Worm (Caenorhabditis elegans) whole organism, L2 larva: ENCODE results near the gene drh-1.

Experiments used
- C34F6.9 ChIP-seq: fragments of 150-350 bp; optimal IDR thresholded peaks from 2 replicates; lab custom pipeline; 2014; ENCODE audit warnings: missing biosample characterization, missing genetic modification characterization
- F13H6.1 ChIP-seq: sonication (generic microtip); optimal IDR thresholded peaks from 2 replicates; lab custom pipeline; 2016; ENCODE audit warnings: missing genetic modification characterization, missing compliant biosample characterization
- Y55F3AM.14 ChIP-seq: fragments of 200-800 bp; sonication (Bioruptor generic); optimal IDR thresholded peaks from 2 replicates; lab custom pipeline; 2018; ENCODE audit warnings: mild to moderate bottlenecking, missing genetic modification characterization, missing compliant biosample characterization
- ZK546.5 ChIP-seq: sonication (generic microtip); optimal IDR thresholded peaks from 2 replicates; lab custom pipeline; 2017; ENCODE audit warnings: missing biosample characterization, missing genetic modification characterization
- alr-1 ChIP-seq: fragments of 150-350 bp; optimal IDR thresholded peaks from 2 replicates; lab custom pipeline; 2014; ENCODE audit warnings: missing biosample characterization, missing genetic modification characterization
- aly-2 ChIP-seq: fragments of 150-350 bp; optimal IDR thresholded peaks from 2 replicates; lab custom pipeline; 2014; ENCODE audit warnings: missing biosample characterization, missing genetic modification characterization
- ama-1 ChIP-seq: fragments of 150-350 bp; optimal IDR thresholded peaks from 2 replicates; lab custom pipeline; 2018; ENCODE audit warnings: inconsistent platforms
- blmp-1 ChIP-seq: sonication (generic microtip); optimal IDR thresholded peaks from 2 replicates; lab custom pipeline; 2017; ENCODE audit warnings: missing genetic modification characterization, mild to moderate bottlenecking, missing compliant biosample characterization, antibody characterized with exemption, moderate library complexity; ENCODE audit not compliant: insufficient read depth
- ceh-16 ChIP-seq: fragments of 150-350 bp; optimal IDR thresholded peaks from 2 replicates; lab custom pipeline; 2014; ENCODE audit warnings: missing biosample characterization, missing genetic modification characterization
- ceh-82 ChIP-seq: fragments of 150-350 bp; optimal IDR thresholded peaks from 2 replicates; lab custom pipeline; 2014; ENCODE audit warnings: missing biosample characterization, missing genetic modification characterization
- dmd-4 ChIP-seq: sonication (generic microtip); optimal IDR thresholded peaks from 2 replicates; lab custom pipeline; 2017; ENCODE audit warnings: missing biosample characterization, missing genetic modification characterization
- egl-27 ChIP-seq: sonication (generic microtip); optimal IDR thresholded peaks from 3 replicates; lab custom pipeline; 2017; ENCODE audit warnings: missing biosample characterization, missing genetic modification reagents, missing genetic modification characterization
- elt-1 ChIP-seq: fragments of 150-350 bp; optimal IDR thresholded peaks from 2 replicates; lab custom pipeline; 2014; ENCODE audit warnings: missing biosample characterization, missing genetic modification characterization
- elt-3 ChIP-seq: sonication (generic microtip); optimal IDR thresholded peaks from 2 replicates; lab custom pipeline; 2017; ENCODE audit warnings: missing biosample characterization, missing genetic modification characterization
- fos-1 ChIP-seq: fragments of 150-350 bp; optimal IDR thresholded peaks from 2 replicates; lab custom pipeline; 2014; ENCODE audit warnings: missing biosample characterization, missing genetic modification characterization
- gmeb-1 ChIP-seq: fragments of 150-350 bp; optimal IDR thresholded peaks from 2 replicates; lab custom pipeline; 2014; ENCODE audit warnings: missing biosample characterization, missing genetic modification characterization
- lin-13 ChIP-seq: fragments of 150-350 bp; optimal IDR thresholded peaks from 2 replicates; lab custom pipeline; 2014; ENCODE audit warnings: missing biosample characterization, missing genetic modification reagents, missing genetic modification characterization
- lin-39 ChIP-seq: fragments of 150-350 bp; optimal IDR thresholded peaks from 2 replicates; lab custom pipeline; 2014; ENCODE audit warnings: missing biosample characterization, missing genetic modification reagents, missing genetic modification characterization
- lsy-2 ChIP-seq, 2 experiments: fragments of 150-350 bp in 1 of 2; sonication (generic microtip) in 1 of 2; optimal IDR thresholded peaks; 2 replicates each; lab custom pipeline; 2014 to 2017; ENCODE audit warnings: missing biosample characterization in 2 of 2, missing genetic modification characterization in 2 of 2
- mab-5 ChIP-seq: fragments of 150-350 bp; optimal IDR thresholded peaks from 2 replicates; lab custom pipeline; 2014; ENCODE audit warnings: missing biosample characterization, missing genetic modification characterization
- mbf-1 ChIP-seq: sonication (generic microtip); optimal IDR thresholded peaks from 2 replicates; lab custom pipeline; 2017; ENCODE audit warnings: missing biosample characterization, missing genetic modification characterization
- mdl-1 ChIP-seq, 2 experiments: fragments of 150-350 bp in 1 of 2; sonication (generic microtip) in 1 of 2; optimal IDR thresholded peaks; 2 replicates each; lab custom pipeline; 2017; ENCODE audit warnings: missing biosample characterization in 2 of 2, missing genetic modification characterization in 2 of 2
- nhr-11 ChIP-seq: fragments of 150-350 bp; optimal IDR thresholded peaks from 2 replicates; lab custom pipeline; 2014; ENCODE audit warnings: missing biosample characterization, missing genetic modification characterization
- nhr-12 ChIP-seq: fragments of 150-350 bp; optimal IDR thresholded peaks from 2 replicates; lab custom pipeline; 2014; ENCODE audit warnings: missing biosample characterization, missing genetic modification characterization
- nhr-129 ChIP-seq: fragments of 150-350 bp; optimal IDR thresholded peaks from 2 replicates; lab custom pipeline; 2014; ENCODE audit warnings: missing biosample characterization, missing genetic modification characterization
- nhr-21 ChIP-seq: fragments of 150-350 bp; optimal IDR thresholded peaks from 2 replicates; lab custom pipeline; 2014; ENCODE audit warnings: missing biosample characterization, missing genetic modification characterization
- nhr-25 ChIP-seq: fragments of 150-350 bp; sonication (generic microtip); optimal IDR thresholded peaks from 3 replicates; lab custom pipeline; 2014; ENCODE audit warnings: missing biosample characterization, missing genetic modification characterization
- nhr-6 ChIP-seq: fragments of 150-350 bp; optimal IDR thresholded peaks from 2 replicates; lab custom pipeline; 2014; ENCODE audit warnings: missing biosample characterization, missing genetic modification characterization
- nhr-77 ChIP-seq: fragments of 150-350 bp; optimal IDR thresholded peaks from 2 replicates; lab custom pipeline; 2014; ENCODE audit warnings: missing biosample characterization, missing genetic modification characterization
- peb-1 ChIP-seq: fragments of 150-350 bp; optimal IDR thresholded peaks from 2 replicates; lab custom pipeline; 2014; ENCODE audit warnings: missing biosample characterization, missing genetic modification characterization
- sem-4 ChIP-seq: fragments of 150-350 bp; optimal IDR thresholded peaks from 2 replicates; lab custom pipeline; 2014; ENCODE audit warnings: missing biosample characterization, missing genetic modification reagents, missing genetic modification characterization
- skn-1 ChIP-seq: sonication (generic microtip); optimal IDR thresholded peaks from 2 replicates; lab custom pipeline; 2017; ENCODE audit warnings: missing biosample characterization, missing genetic modification characterization
- sma-3 ChIP-seq: sonication (generic microtip); optimal IDR thresholded peaks from 2 replicates; lab custom pipeline; 2016; ENCODE audit warnings: missing genetic modification reagents, missing genetic modification characterization, missing compliant biosample characterization
- snpc-4 ChIP-seq: fragments of 150-350 bp; optimal IDR thresholded peaks from 2 replicates; lab custom pipeline; 2014; ENCODE audit warnings: missing biosample characterization, missing genetic modification characterization
- unc-39 ChIP-seq: fragments of 150-350 bp; optimal IDR thresholded peaks from 2 replicates; lab custom pipeline; 2014; ENCODE audit warnings: missing biosample characterization, missing genetic modification characterization
- unc-55 ChIP-seq: fragments of 150-350 bp; sonication (generic microtip); optimal IDR thresholded peaks from 3 replicates; lab custom pipeline; 2014; ENCODE audit warnings: missing biosample characterization, missing genetic modification reagents, missing genetic modification characterization
- unc-62 ChIP-seq: fragments of 150-350 bp; optimal IDR thresholded peaks from 2 replicates; lab custom pipeline; 2014; ENCODE audit warnings: missing biosample characterization, missing genetic modification reagents, missing genetic modification characterization
- zag-1 ChIP-seq: fragments of 150-350 bp; optimal IDR thresholded peaks from 2 replicates; lab custom pipeline; 2014; ENCODE audit warnings: missing biosample characterization, missing genetic modification characterization
- ztf-1 ChIP-seq: fragments of 200-800 bp; sonication (Bioruptor generic); conservative IDR thresholded peaks from 2 replicates; pipeline ENCODE4 v1.3.6; 2022; ENCODE audit warnings: missing genetic modification characterization, missing compliant biosample characterization
- ztf-11 ChIP-seq: sonication (generic microtip); optimal IDR thresholded peaks from 2 replicates; lab custom pipeline; 2017; ENCODE audit warnings: missing biosample characterization, missing genetic modification characterization
- ztf-4 ChIP-seq: fragments of 150-350 bp; optimal IDR thresholded peaks from 2 replicates; lab custom pipeline; 2014; ENCODE audit warnings: missing biosample characterization, missing genetic modification characterization

Gene drh-1

ce11 chrIV:6645867-6646655, 32.9 kb upstream of the drh-1 start, which contains the start of gene hil-7 (continued):
- TF ChIP-seq lin-39 (tag; lab: Kevin White, UChicago) = no peak
- TF ChIP-seq peb-1 = no peak
- peak; percentile 44 for TF ChIP-seq gmeb-1
- TF ChIP-seq skn-1 (tag; lab: Kevin White, UChicago) = no peak
- TF ChIP-seq ztf-1 (GFP tag; lab: Robert Waterston, UW) = no peak
- TF ChIP-seq egl-27 (tag; lab: Kevin White, UChicago) = peak; percentile 40
- no peak for TF ChIP-seq unc-39
- TF ChIP-seq ceh-82 = no peak
- TF ChIP-seq unc-55 (GFP tag; lab: Kevin White, UChicago) = no peak
- TF ChIP-seq ztf-4 (tag; lab: Kevin White, UChicago) = no peak
- peak; percentile 89 for TF ChIP-seq C34F6.9

DNA sequence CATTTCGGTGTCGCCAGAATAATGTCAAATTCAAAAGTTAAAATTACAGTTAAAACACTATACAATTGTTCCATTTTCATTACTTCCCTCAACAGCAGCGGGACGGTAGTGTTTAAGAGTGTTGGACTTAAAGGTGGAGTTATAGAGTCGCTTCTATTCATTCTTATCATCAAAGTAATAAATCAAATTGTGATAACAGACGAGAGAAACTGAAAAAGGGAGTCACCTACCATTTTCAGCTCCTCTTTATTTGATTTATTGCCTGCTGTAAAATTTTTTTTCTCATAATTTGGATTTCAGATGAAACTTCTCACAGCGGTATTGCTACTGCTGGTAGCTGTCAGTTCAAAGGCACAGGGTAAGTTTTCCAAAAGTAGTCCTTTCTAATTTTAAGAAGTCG, 26.7 kb upstream of the drh-1 start, which contains the start of gene C01B10.6:
C01B10.6 (plus strand) TSS at position 301 of the 400 bp plus-strand sequence.
- TF ChIP-seq ztf-1 (GFP tag; lab: Robert Waterston, UW) (no peak), fos-1 (tag; lab: Kevin White, UChicago) (peak; percentile 4)

ce11 chrIV:6638256-6638655, 25.1 kb upstream of the drh-1 start, which contains the start of gene C01B10.7:
C01B10.7 (plus strand) TSS chrIV:6638556.
- TF ChIP-seq lin-13 (GFP tag; lab: Kevin White, UChicago) (no peak), snpc-4 (tag; lab: Kevin White, UChicago) (no peak), mbf-1 (tag; lab: Kevin White, UChicago) (no peak), nhr-12 (no peak), dmd-4 (tag; lab: Kevin White, UChicago) (no peak), blmp-1 (no peak)
- TF ChIP-seq, all 48 proteins: peak for 0

DNA sequence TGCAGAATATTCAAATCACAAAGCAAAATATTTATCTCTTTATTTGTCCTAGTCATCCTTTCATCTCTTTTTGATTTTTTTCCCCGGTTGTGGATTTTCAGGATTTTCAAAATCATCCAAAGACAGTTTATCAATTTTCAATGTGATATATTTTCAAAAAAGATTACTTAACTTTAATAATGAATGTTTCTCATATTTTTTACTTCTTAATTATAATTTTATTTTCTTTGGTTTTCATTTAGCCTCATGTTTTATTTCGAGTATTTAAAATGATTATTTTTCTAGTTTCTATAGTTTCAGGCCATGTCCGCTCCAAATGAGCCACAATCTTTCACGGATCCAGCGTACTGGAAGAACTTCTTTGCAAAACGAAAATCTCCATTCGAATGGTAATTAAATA, 21.6 kb upstream of the drh-1 start, which contains the start of gene metl-13:
metl-13 (plus strand) TSS at position 301 of the 400 bp plus-strand sequence.
- TF ChIP-seq blmp-1 (no peak), fos-1 (tag; lab: Kevin White, UChicago) (no peak), ZK546.5 (tag; lab: Kevin White, UChicago) (no peak), unc-55 (GFP tag; lab: Kevin White, UChicago) (no peak), nhr-77 (tag; lab: Kevin White, UChicago) (no peak), mdl-1 (tag; optimal IDR thresholded peaks at IDR 0.05; lab: Kevin White, UChicago) (no peak), aly-2 (no peak), ceh-16 (tag; lab: Kevin White, UChicago) (no peak)

DNA sequence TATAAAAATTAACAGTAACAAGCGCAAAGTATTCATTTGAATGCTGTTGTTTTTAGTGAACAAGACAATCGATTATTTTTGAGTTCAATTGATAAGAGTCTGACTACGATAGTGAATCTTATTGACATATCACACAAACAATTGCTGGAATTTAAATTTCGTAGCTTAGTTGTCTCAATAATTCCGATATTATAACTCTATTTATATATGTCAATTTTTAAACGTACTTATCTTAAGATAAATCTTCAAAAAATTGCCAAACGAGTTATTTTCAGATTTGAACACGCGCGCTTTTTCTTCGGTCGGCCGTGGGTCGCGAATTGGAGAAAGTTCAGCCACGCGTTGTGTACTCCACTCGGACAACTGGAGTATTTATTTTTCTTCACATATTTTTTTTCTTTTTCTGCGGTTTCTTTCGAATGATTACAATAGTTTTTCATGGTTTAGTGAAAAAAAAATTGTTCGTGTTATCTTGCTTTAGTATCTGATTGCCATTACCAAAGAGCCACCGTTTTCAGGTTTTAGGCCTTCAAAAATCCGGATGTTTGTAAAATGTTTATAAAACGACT, 18.6 kb upstream of the drh-1 start, which contains the start of the genes cest-5.1 and C01B10.9:
cest-5.1 (minus strand) TSS at position 51 of the 569 bp plus-strand sequence.
C01B10.9 (plus strand) TSS at position 519 of the 569 bp plus-strand sequence.
- TF ChIP-seq unc-62 (GFP tag; lab: Kevin White, UChicago) (no peak), lsy-2 (tag; optimal IDR thresholded peaks at IDR 0.05; lab: Kevin White, UChicago) (peak; percentile 59 to 81), ztf-11 (tag; lab: Kevin White, UChicago) (no peak), alr-1 (tag; lab: Kevin White, UChicago) (no peak), mdl-1 (tag; optimal IDR thresholded peaks at IDR 0.05; lab: Kevin White, UChicago) (no peak), ZK546.5 (tag; lab: Kevin White, UChicago) (no peak), dmd-4 (tag; lab: Kevin White, UChicago) (no peak), nhr-25 (tag; lab: Kevin White, UChicago) (no peak), ztf-4 (tag; lab: Kevin White, UChicago) (no peak), skn-1 (tag; lab: Kevin White, UChicago) (no peak), peb-1 (no peak), Y55F3AM.14 (GFP tag; lab: Kevin White, UChicago) (no peak), fos-1 (tag; lab: Kevin White, UChicago) (peak; percentile 6), elt-3 (tag; lab: Kevin White, UChicago) (no peak), aly-2 (no peak), elt-1 (tag; lab: Kevin White, UChicago) (no peak), nhr-11 (tag; lab: Kevin White, UChicago) (no peak), sma-3 (GFP tag; lab: Kevin White, UChicago) (peak; percentile 80), ama-1 (lab: Kevin White, UChicago) (no peak), nhr-129 (tag; lab: Kevin White, UChicago) (no peak), nhr-12 (no peak), nhr-77 (tag; lab: Kevin White, UChicago) (no peak), zag-1 (no peak), F13H6.1 (tag; lab: Kevin White, UChicago) (peak; percentile 74), C34F6.9 (peak; percentile 63), ceh-82 (no peak), snpc-4 (tag; lab: Kevin White, UChicago) (no peak), lin-13 (GFP tag; lab: Kevin White, UChicago) (peak; percentile 69), nhr-6 (tag; lab: Kevin White, UChicago) (no peak), gmeb-1 (peak; percentile 94), nhr-21 (tag; lab: Kevin White, UChicago) (peak; percentile 32), unc-55 (GFP tag; lab: Kevin White, UChicago) (peak; percentile 85), sem-4 (tag; lab: Kevin White, UChicago) (no peak), mab-5 (tag; lab: Kevin White, UChicago) (peak; percentile 27)
